Worm (Caenorhabditis elegans): ENCODE measurements around the gene ldh-1.
A peak's percentile ranks its signal among the peaks of the same experiment; 100 is the strongest.

Gene ldh-1

DNA sequence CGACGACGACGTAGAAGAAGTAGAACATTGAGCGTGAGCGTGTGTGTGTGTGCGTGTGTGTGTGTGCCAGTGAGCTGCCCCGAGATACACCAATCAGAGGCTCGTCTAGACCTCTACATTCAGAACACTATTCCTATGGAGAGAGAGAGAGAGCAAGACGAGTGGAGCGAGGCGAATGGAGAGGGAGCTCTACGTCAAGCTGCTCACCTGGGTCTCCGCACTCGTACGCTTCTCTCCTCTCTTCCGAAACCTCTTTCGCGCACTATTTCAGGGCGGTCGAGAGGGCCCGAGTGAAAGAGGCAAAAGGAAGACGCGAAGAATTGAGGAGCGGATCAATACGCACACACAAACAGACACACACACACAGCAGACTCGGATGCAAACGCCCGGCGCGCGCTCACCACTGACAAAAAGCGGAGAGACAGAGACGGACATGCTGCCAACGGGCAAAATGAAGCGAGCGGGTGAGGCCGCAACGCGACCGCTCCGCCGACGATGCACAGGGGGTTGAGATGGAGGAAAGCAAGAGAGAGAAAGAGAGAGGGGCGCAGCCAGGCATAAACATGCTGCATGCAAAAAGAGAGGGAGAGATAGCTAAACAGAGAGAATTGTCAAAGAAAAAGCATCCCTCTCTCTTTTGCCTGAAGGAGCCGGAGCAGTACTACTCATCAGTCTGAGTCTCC, 25.6 kb downstream of the ldh-1 start (continued):
- 0 out of 2 replicates have a peak, but pooled peaks have one; percentile 24 for TF ChIP-seq ceh-100 (GFP tag; IDR thresholded peaks at IDR 0.05)
- no peak for TF ChIP-seq ztf-22 (GFP tag; optimal IDR thresholded peaks at IDR 0.05)
- TF ChIP-seq nhr-120 (GFP tag; IDR thresholded peaks at IDR 0.05), result no peak
- TF ChIP-seq Y79H2A.3 (GFP tag; conservative IDR thresholded peaks at IDR 0.05), result no peak
- peak; percentile 75 for TF ChIP-seq atf-7 (tag; optimal IDR thresholded peaks at IDR 0.05)
- TF ChIP-seq egl-44 (GFP tag; IDR thresholded peaks at IDR 0.05), result no peak
- no peak for TF ChIP-seq ceh-79 (tag; optimal IDR thresholded peaks at IDR 0.05)
- TF ChIP-seq tbx-9 (tag; optimal IDR thresholded peaks at IDR 0.05; ENCODE audit: borderline replicate concordance), result no peak
- no peak for TF ChIP-seq ztf-6 (GFP tag; IDR thresholded peaks at IDR 0.05)
- TF ChIP-seq Y67H2A.10 (GFP tag; conservative IDR thresholded peaks at IDR 0.05), result no peak
- peak; percentile 70 for TF ChIP-seq repo-1 (tag; optimal IDR thresholded peaks at IDR 0.05)
- TF ChIP-seq madf-8 (GFP tag; conservative IDR thresholded peaks at IDR 0.05), result no peak
- TF ChIP-seq nhr-80 (tag; optimal IDR thresholded peaks at IDR 0.05), result peak; percentile 83
- TF ChIP-seq mes-4 (tag; optimal IDR thresholded peaks at IDR 0.05), result no peak
- no peak for TF ChIP-seq rec-8 (tag; optimal IDR thresholded peaks at IDR 0.05)
- no peak for TF ChIP-seq ceh-58 (GFP tag; IDR thresholded peaks at IDR 0.05)
- peak; percentile 73 for TF ChIP-seq K11D2.4 (GFP tag; IDR thresholded peaks at IDR 0.05)
- TF ChIP-seq snpc-3.4 (tag; optimal IDR thresholded peaks at IDR 0.05), result no peak
- no peak for TF ChIP-seq unc-130 (GFP tag; optimal IDR thresholded peaks at IDR 0.05)
- no peak for TF ChIP-seq rpc-1 (optimal IDR thresholded peaks at IDR 0.05)
- no peak for TF ChIP-seq rpc-1 (tag; optimal IDR thresholded peaks at IDR 0.05)
- TF ChIP-seq let-526 (GFP tag; IDR thresholded peaks at IDR 0.05), result no peak
- TF ChIP-seq attf-3 (GFP tag; conservative IDR thresholded peaks at IDR 0.05), result no peak
- TF ChIP-seq ceh-40 (GFP tag; IDR thresholded peaks at IDR 0.05), result no peak
- TF ChIP-seq chd-7 (tag; optimal IDR thresholded peaks at IDR 0.05), result peak; percentile 74
- peak; percentile 32 for TF ChIP-seq tbp1 (GFP tag; optimal IDR thresholded peaks at IDR 0.05)
- TF ChIP-seq tlf-1 (GFP tag; optimal IDR thresholded peaks at IDR 0.05), result peak; percentile 22
- TF ChIP-seq F33H1.4 (GFP tag; IDR thresholded peaks at IDR 0.05), result no peak
- no peak for TF ChIP-seq B0019.2 (GFP tag; conservative IDR thresholded peaks at IDR 0.05)
- no peak for TF ChIP-seq xnd-1 (tag; optimal IDR thresholded peaks at IDR 0.05)
- TF ChIP-seq sdz-38 (tag; optimal IDR thresholded peaks at IDR 0.05), result no peak
- peak; percentile 99 for TF ChIP-seq zfh-2 (GFP tag; conservative IDR thresholded peaks at IDR 0.05)
- peak; percentile 59 for TF ChIP-seq F52B5.7 (tag; optimal IDR thresholded peaks at IDR 0.05)
- TF ChIP-seq F49E8.2 (tag; optimal IDR thresholded peaks at IDR 0.05; ENCODE audit: insufficient read depth), result no peak
- peak; percentile 87 for TF ChIP-seq K12H6.12 (tag; optimal IDR thresholded peaks at IDR 0.05)
- TF ChIP-seq ccch-3 (GFP tag; optimal IDR thresholded peaks at IDR 0.05), result no peak
- no peak for TF ChIP-seq aptf-2 (GFP tag; conservative IDR thresholded peaks at IDR 0.05)
- no peak for TF ChIP-seq hrde-1 (tag; optimal IDR thresholded peaks at IDR 0.05; ENCODE audit: borderline replicate concordance)
- peak; percentile 65 for TF ChIP-seq gei-17 (GFP tag; optimal IDR thresholded peaks at IDR 0.05)
- peak; percentile 49; the same call in 1 of the 2 replicates for TF ChIP-seq bed-2 (GFP tag; IDR thresholded peaks at IDR 0.05)
- 0 out of 2 replicates have a peak, but pooled peaks have one; percentile 63 for TF ChIP-seq madf-3 (GFP tag; IDR thresholded peaks at IDR 0.05)
- TF ChIP-seq hmg-20 (GFP tag; IDR thresholded peaks at IDR 0.05), result no peak
- no peak for TF ChIP-seq cebp-2 (GFP tag; IDR thresholded peaks at IDR 0.05)
- no peak for TF ChIP-seq Y53G8AR.9 (GFP tag; conservative IDR thresholded peaks at IDR 0.05)
- no peak for TF ChIP-seq lag-1 (GFP tag; IDR thresholded peaks at IDR 0.05)
- TF ChIP-seq attf-5 (GFP tag; optimal IDR thresholded peaks at IDR 0.05), result peak; percentile 89
- no peak for TF ChIP-seq ama-1 (optimal IDR thresholded peaks at IDR 0.05)
- TF ChIP-seq ama-1 (GFP tag; optimal IDR thresholded peaks at IDR 0.05), result no peak
- TF ChIP-seq sptf-2 (GFP tag; optimal IDR thresholded peaks at IDR 0.05), result no peak
